Worm (Caenorhabditis elegans) whole organism, L1 larva: ENCODE measurements around the gene irg-1.

Experiments
- F16B12.6 ChIP-seq: fragments of 150-350 bp; optimal IDR thresholded peaks from 2 replicates; lab custom pipeline; 2014; ENCODE audit warnings: missing biosample characterization, missing genetic modification characterization
- aly-2 ChIP-seq: fragments of 150-350 bp; optimal IDR thresholded peaks from 2 replicates; lab custom pipeline; 2014; ENCODE audit warnings: missing biosample characterization, missing genetic modification characterization
- efl-1 ChIP-seq, 4 experiments: fragments of 150-350 bp; optimal IDR thresholded peaks in 3 of 4; peaks in 1 of 4; 1 replicate in 1 of 4; 2 replicates in 3 of 4; lab custom pipeline; 2014; ENCODE audit warnings: missing biosample characterization in 2 of 4, missing genetic modification characterization in 2 of 4, missing genetic modification reagents in 2 of 4
- fkh-8 ChIP-seq: sonication (generic microtip); optimal IDR thresholded peaks from 2 replicates; lab custom pipeline; 2016; ENCODE audit warnings: mild to moderate bottlenecking, missing genetic modification characterization, missing compliant biosample characterization
- jun-1 ChIP-seq: fragments of 150-350 bp; optimal IDR thresholded peaks from 2 replicates; lab custom pipeline; 2014; ENCODE audit warnings: missing biosample characterization, missing genetic modification reagents, missing genetic modification characterization
- mdl-1 ChIP-seq, 2 experiments: fragments of 150-350 bp; optimal IDR thresholded peaks; 2 replicates each; lab custom pipeline; 2014 to 2017; ENCODE audit warnings: missing biosample characterization in 2 of 2, missing genetic modification characterization in 2 of 2, inconsistent platforms in 1 of 2
- nhr-12 ChIP-seq: sonication (generic microtip); optimal IDR thresholded peaks from 2 replicates; lab custom pipeline; 2017; ENCODE audit warnings: missing biosample characterization, missing genetic modification characterization
- nhr-28 ChIP-seq: fragments of 150-350 bp; optimal IDR thresholded peaks from 2 replicates; lab custom pipeline; 2014; ENCODE audit warnings: missing biosample characterization, missing genetic modification characterization
- snpc-4 ChIP-seq: fragments of 150-350 bp; optimal IDR thresholded peaks from 2 replicates; lab custom pipeline; 2014; ENCODE audit warnings: missing biosample characterization, missing genetic modification characterization
- ztf-11 ChIP-seq, 2 experiments: sonication (generic microtip); optimal IDR thresholded peaks; 2 replicates each; lab custom pipeline; 2016 to 2017; ENCODE audit warnings: missing genetic modification characterization in 2 of 2, missing biosample characterization in 1 of 2, missing compliant biosample characterization in 1 of 2
- ztf-4 ChIP-seq: fragments of 150-350 bp; optimal IDR thresholded peaks from 2 replicates; lab custom pipeline; 2014; ENCODE audit warnings: missing biosample characterization, missing genetic modification characterization

DNA sequence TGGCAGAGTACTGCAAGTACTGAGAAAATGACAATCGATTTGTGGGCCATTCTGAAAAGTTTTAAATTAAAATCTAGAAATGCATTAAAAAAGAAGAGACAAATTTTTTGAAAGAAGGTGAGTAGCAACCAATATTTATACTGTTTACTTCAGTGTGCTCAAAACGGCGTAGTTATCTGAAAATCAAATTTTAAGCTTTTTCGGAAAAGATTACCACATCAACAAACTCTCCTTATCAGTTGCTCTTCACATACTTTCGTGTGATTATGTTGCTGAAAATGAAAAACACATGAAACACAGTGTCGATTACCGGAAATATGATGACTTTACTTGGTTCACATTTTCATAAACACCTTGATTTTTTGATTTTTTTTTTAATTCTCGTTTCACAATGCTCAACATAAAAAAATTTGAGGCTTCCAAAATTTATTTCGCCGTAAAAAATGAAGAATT, 40.8 kb upstream of the irg-1 start, which contains the start of gene lys-7:
- TF ChIP-seq snpc-4 (tag; lab: Kevin White, UChicago) (no peak), nhr-28 (tag; lab: Kevin White, UChicago) (no peak), ztf-4 (tag; lab: Kevin White, UChicago) (no peak), fkh-8 (tag; lab: Kevin White, UChicago) (no peak), mdl-1 (tag; optimal IDR thresholded peaks at IDR 0.05; lab: Kevin White, UChicago) (no peak), F16B12.6 (tag; lab: Kevin White, UChicago) (no peak), ztf-11 (tag; optimal IDR thresholded peaks at IDR 0.05; lab: Kevin White, UChicago) (no peak), aly-2 (tag; lab: Kevin White, UChicago) (no peak), efl-1 (optimal IDR thresholded peaks at IDR 0.05; lab: Kevin White, UChicago) (no peak), efl-1 (GFP tag; optimal IDR thresholded peaks at IDR 0.05 in 1 of 2; lab: Kevin White, UChicago) (no peak), nhr-12 (no peak), jun-1 (tag; lab: Kevin White, UChicago) (no peak)
